Worm (Caenorhabditis elegans): Measurements from ENCODE around the gene B0432.10.

The B0432.10 gene

DNA sequence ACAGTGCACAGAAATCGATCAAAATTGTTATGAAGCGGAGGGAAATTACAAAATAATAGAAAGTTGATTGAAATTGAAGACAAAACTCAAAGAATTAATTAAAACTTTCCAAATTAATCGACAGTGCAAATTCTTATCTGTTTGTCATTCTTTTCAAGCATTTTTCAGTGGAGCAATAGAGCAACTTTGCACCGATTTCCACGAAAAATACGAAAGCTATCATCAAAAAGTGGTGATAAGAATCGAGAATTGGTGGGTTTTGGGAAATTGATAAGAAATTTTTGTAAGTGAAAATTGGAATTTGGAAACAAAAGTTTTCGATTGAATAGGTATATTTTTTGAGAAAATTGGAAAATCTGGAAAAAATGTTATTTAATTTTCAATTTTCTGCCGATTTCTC lies 46.0 kb downstream of the B0432.10 start:
- TF ChIP-seq unc-62 (GFP tag; optimal IDR thresholded peaks at IDR 0.05) = no peak

ce11 chrII:237721-238120 lies 48.4 kb downstream of the B0432.10 start, which contains the start of gene laat-1:
Gene laat-1 (minus strand): TSS chrII:237821.
- TF ChIP-seq unc-62 (GFP tag; optimal IDR thresholded peaks at IDR 0.05) = no peak
